Worm (Caenorhabditis elegans): ENCODE data around the gene clhm-1.

The clhm-1 gene

ce11 chrII:6842009-6842408, 28.8 kb downstream of the clhm-1 start:
- peak; percentile 27 for TF ChIP-seq unc-55 (GFP tag; optimal IDR thresholded peaks at IDR 0.05)
- no peak for TF ChIP-seq lin-39 (tag; optimal IDR thresholded peaks at IDR 0.05)

- TF ChIP-seq fos-1 (tag; optimal IDR thresholded peaks at IDR 0.05) (peak; percentile 26), crh-2 (tag; optimal IDR thresholded peaks at IDR 0.05) (peak; percentile 13), nhr-25 (tag; optimal IDR thresholded peaks at IDR 0.05) (peak; percentile 19), lsy-2 (tag; optimal IDR thresholded peaks at IDR 0.05) (peak in 1 of 2 experiments; percentile 28), ztf-11 (tag; optimal IDR thresholded peaks at IDR 0.05) (no peak), mab-5 (tag; optimal IDR thresholded peaks at IDR 0.05) (peak; percentile 39), unc-55 (GFP tag; optimal IDR thresholded peaks at IDR 0.05) (no peak), blmp-1 (tag; optimal IDR thresholded peaks at IDR 0.05; ENCODE audit: insufficient read depth) (peak; percentile 89), sem-4 (tag; optimal IDR thresholded peaks at IDR 0.05) (peak; percentile 45), ama-1 (optimal IDR thresholded peaks at IDR 0.05) (no peak), nhr-129 (tag; optimal IDR thresholded peaks at IDR 0.05) (peak; percentile 49), unc-39 (tag; optimal IDR thresholded peaks at IDR 0.05) (no peak), lin-13 (GFP tag; optimal IDR thresholded peaks at IDR 0.05) (peak; percentile 13), dmd-4 (tag; optimal IDR thresholded peaks at IDR 0.05) (no peak), F13H6.1 (tag; optimal IDR thresholded peaks at IDR 0.05) (peak; percentile 51), sma-9 (GFP tag; optimal IDR thresholded peaks at IDR 0.05) (peak; percentile 75), sma-9 (tag; optimal IDR thresholded peaks at IDR 0.05) (no peak), egl-27 (tag; optimal IDR thresholded peaks at IDR 0.05) (peak; percentile 87)
These were observed 29.7 kb downstream of the clhm-1 start for ce11 chrII:6841102-6841501.

- no peak for TF ChIP-seq crh-2 (tag; optimal IDR thresholded peaks at IDR 0.05)
- TF ChIP-seq ceh-16 (tag; optimal IDR thresholded peaks at IDR 0.05) = no peak
- no peak for TF ChIP-seq skn-1 (tag; optimal IDR thresholded peaks at IDR 0.05)
- TF ChIP-seq nhr-12 (tag; optimal IDR thresholded peaks at IDR 0.05) = no peak
- TF ChIP-seq C34F6.9 (tag; optimal IDR thresholded peaks at IDR 0.05) = no peak
- no peak for TF ChIP-seq R02D3.7 (tag; optimal IDR thresholded peaks at IDR 0.05)
- TF ChIP-seq sma-9 (GFP tag; optimal IDR thresholded peaks at IDR 0.05) = no peak
- TF ChIP-seq sma-9 (tag; optimal IDR thresholded peaks at IDR 0.05) = no peak
- no peak for TF ChIP-seq gmeb-1 (tag; optimal IDR thresholded peaks at IDR 0.05)
- no peak for TF ChIP-seq dmd-4 (tag; optimal IDR thresholded peaks at IDR 0.05)
- no peak for TF ChIP-seq ztf-1 (GFP tag; conservative IDR thresholded peaks at IDR 0.05)
- no peak for TF ChIP-seq aly-2 (tag; optimal IDR thresholded peaks at IDR 0.05)
- TF ChIP-seq ztf-4 (tag; optimal IDR thresholded peaks at IDR 0.05) = no peak
- TF ChIP-seq blmp-1 (tag; optimal IDR thresholded peaks at IDR 0.05; ENCODE audit: insufficient read depth) = no peak
- no peak for TF ChIP-seq alr-1 (tag; optimal IDR thresholded peaks at IDR 0.05)
- TF ChIP-seq nhr-21 (tag; optimal IDR thresholded peaks at IDR 0.05) = no peak
- TF ChIP-seq ama-1 (optimal IDR thresholded peaks at IDR 0.05) = no peak
- no peak for TF ChIP-seq fos-1 (tag; optimal IDR thresholded peaks at IDR 0.05)
- no peak for TF ChIP-seq Y55F3AM.14 (GFP tag; optimal IDR thresholded peaks at IDR 0.05)
- no peak for TF ChIP-seq nhr-129 (tag; optimal IDR thresholded peaks at IDR 0.05)
These were observed 30.1 kb downstream of the clhm-1 start for ce11 chrII:6840663-6841062.

ce11 chrII:6838977-6839376, 31.8 kb downstream of the clhm-1 start:
- TF ChIP-seq sma-9 (GFP tag; optimal IDR thresholded peaks at IDR 0.05) = peak; percentile 80
- TF ChIP-seq sma-9 (tag; optimal IDR thresholded peaks at IDR 0.05) = no peak
- peak; percentile 92 for TF ChIP-seq nhr-129 (tag; optimal IDR thresholded peaks at IDR 0.05)
- TF ChIP-seq F13H6.1 (tag; optimal IDR thresholded peaks at IDR 0.05) = peak; percentile 76
- TF ChIP-seq nhr-77 (tag; optimal IDR thresholded peaks at IDR 0.05) = no peak
- TF ChIP-seq nhr-6 (tag; optimal IDR thresholded peaks at IDR 0.05) = no peak
- TF ChIP-seq crh-2 (tag; optimal IDR thresholded peaks at IDR 0.05) = peak; percentile 66
- peak; percentile 35 for TF ChIP-seq nhr-25 (tag; optimal IDR thresholded peaks at IDR 0.05)
- peak; percentile 21 for TF ChIP-seq unc-55 (GFP tag; optimal IDR thresholded peaks at IDR 0.05)
- no peak for TF ChIP-seq ztf-1 (GFP tag; conservative IDR thresholded peaks at IDR 0.05)
- peak; percentile 37 for TF ChIP-seq sem-4 (tag; optimal IDR thresholded peaks at IDR 0.05)
- no peak for TF ChIP-seq unc-62 (GFP tag; optimal IDR thresholded peaks at IDR 0.05)
- no peak for TF ChIP-seq nhr-21 (tag; optimal IDR thresholded peaks at IDR 0.05)
- peak; percentile 56 for TF ChIP-seq C34F6.9 (tag; optimal IDR thresholded peaks at IDR 0.05)
- peak in 1 of 2 experiments; percentile 43 for TF ChIP-seq mdl-1 (tag; optimal IDR thresholded peaks at IDR 0.05)
- TF ChIP-seq egl-27 (tag; optimal IDR thresholded peaks at IDR 0.05) = peak; percentile 76
- peak in 1 of 2 experiments; percentile 57 for TF ChIP-seq lsy-2 (tag; optimal IDR thresholded peaks at IDR 0.05)

Measured in whole organism, L2 larva.